Worm (Caenorhabditis elegans): ENCODE results near the gene F25B3.5.
A peak's percentile ranks its signal among the peaks of the same experiment; 100 is the strongest.

Gene F25B3.5

DNA sequence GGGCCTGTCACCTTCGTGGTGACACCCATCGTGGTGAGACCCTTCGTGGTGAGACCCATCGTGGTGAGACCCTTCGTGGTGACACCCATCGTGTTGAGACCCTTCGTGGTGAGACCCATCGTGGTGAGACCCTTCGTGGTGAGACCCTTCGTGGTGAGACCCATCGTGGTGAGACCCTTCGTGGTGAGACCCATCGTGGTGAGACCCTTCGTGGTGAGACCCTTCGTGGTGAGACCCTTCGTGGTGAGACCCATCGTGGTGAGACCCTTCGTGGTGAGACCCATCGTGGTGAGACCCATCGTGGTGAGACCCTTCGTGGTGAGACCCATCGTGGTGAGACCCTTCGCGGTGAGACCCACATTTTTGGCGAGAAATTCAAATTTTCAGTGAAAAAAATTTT is 31.8 kb upstream of the F25B3.5 start:
- TF ChIP-seq egrh-3 (GFP tag; IDR thresholded peaks at IDR 0.05) (peak; percentile 93), D2030.7 (GFP tag; IDR thresholded peaks at IDR 0.05) (peak; percentile 17; the same call in 1 of the 2 replicates), F33H1.4 (GFP tag; IDR thresholded peaks at IDR 0.05) (peak; percentile 51)

DNA sequence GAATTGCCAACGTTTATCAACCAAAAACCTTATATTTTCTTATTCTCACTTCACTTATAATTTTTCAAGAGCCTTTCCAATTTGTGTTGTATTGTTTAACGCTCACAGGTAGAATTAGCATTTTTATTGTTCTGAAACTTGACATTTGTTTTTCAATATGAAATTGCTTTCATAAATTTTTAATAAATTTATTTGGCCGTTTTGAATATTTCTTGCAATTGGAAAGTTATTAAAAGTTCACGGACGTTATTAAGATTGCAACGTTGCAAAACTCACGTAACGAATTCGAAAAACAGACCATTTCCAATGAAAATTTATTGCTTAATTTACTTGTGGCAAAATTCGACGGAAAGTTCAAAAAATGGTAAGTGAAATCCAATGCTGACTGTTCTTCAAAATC is 20.2 kb upstream of the F25B3.5 start, which contains the start of gene K09G1.2:
TSS of gene K09G1.2 (plus strand) at position 301 of the 400 bp plus-strand sequence.
- TF ChIP-seq hmg-20 (GFP tag; IDR thresholded peaks at IDR 0.05) (no peak), mxl-1 (tag; optimal IDR thresholded peaks at IDR 0.05) (no peak), lsl-1 (GFP tag; optimal IDR thresholded peaks at IDR 0.05) (no peak), ztf-6 (GFP tag; IDR thresholded peaks at IDR 0.05) (no peak), B0261.1 (tag; optimal IDR thresholded peaks at IDR 0.05) (no peak), hmg-1.2 (GFP tag; IDR thresholded peaks at IDR 0.05) (no peak), hlh-26 (GFP tag; conservative IDR thresholded peaks at IDR 0.05) (no peak), B0336.3 (GFP tag; IDR thresholded peaks at IDR 0.05) (no peak), nhr-120 (GFP tag; IDR thresholded peaks at IDR 0.05) (no peak), nfya-1 (tag; optimal IDR thresholded peaks at IDR 0.05; ENCODE audit: borderline replicate concordance, insufficient read depth) (no peak), ceh-58 (GFP tag; IDR thresholded peaks at IDR 0.05) (no peak)

DNA sequence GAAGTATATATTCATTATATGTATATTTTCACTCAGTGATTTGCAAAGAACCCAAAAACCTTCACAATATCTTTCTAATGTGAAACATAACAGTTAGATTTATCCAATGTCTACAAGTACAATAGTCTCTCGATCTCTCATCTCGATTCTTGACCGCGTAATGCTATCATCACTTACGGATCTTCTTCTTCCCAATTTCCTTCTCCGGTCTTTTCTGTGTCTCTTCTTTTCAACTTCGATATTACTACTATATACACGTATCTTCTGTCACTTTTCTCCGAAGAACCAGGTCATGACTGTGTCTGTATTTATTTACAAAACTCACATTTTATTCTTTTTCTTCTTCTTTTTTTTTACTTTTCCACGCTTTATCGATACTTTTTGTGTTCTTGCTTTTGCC is 18.5 kb upstream of the F25B3.5 start:
- TF ChIP-seq nfya-2 (GFP tag; IDR thresholded peaks at IDR 0.05) (no peak), atf-7 (tag; optimal IDR thresholded peaks at IDR 0.05) (no peak), B0261.1 (tag; optimal IDR thresholded peaks at IDR 0.05) (no peak), Y53F4B.3 (GFP tag; IDR thresholded peaks at IDR 0.05) (no peak), mes-4 (tag; optimal IDR thresholded peaks at IDR 0.05) (no peak), F33H1.4 (GFP tag; IDR thresholded peaks at IDR 0.05) (no peak)

DNA sequence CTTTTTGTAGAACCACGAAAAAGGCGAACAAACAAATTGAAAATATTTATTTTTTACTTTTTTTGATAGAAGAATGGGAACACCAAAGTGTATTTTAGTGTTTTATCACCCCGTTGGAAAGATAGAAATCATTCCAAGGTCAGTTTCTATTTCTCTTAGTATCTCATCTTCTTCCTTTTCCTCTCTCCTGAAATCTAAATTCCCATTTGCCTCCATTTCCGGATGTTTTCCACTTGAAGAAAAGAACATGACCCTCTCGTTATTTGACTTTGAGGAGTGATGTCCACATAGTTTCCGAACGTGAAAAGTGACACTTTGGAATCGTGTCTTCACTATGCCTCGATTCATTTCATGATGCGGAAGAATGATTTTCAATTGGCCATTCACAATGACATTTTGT is 17.5 kb upstream of the F25B3.5 start:
- no peak for TF ChIP-seq ZK185.1 (tag; optimal IDR thresholded peaks at IDR 0.05; ENCODE audit: poor library complexity, severe bottlenecking)
- no peak for TF ChIP-seq ekl-4 (GFP tag; IDR thresholded peaks at IDR 0.05)
- TF ChIP-seq lin-26 (GFP tag; IDR thresholded peaks at IDR 0.05) = no peak
- TF ChIP-seq lin-40 (tag; optimal IDR thresholded peaks at IDR 0.05) = no peak
- TF ChIP-seq hrde-1 (tag; optimal IDR thresholded peaks at IDR 0.05; ENCODE audit: borderline replicate concordance) = no peak
- TF ChIP-seq sptf-2 (GFP tag; optimal IDR thresholded peaks at IDR 0.05) = no peak
- no peak for TF ChIP-seq nhr-179 (tag; optimal IDR thresholded peaks at IDR 0.05)
- no peak for TF ChIP-seq K12H6.12 (tag; optimal IDR thresholded peaks at IDR 0.05)
- no peak for TF ChIP-seq lsl-1 (GFP tag; optimal IDR thresholded peaks at IDR 0.05)
- no peak for TF ChIP-seq aptf-3 (GFP tag; IDR thresholded peaks at IDR 0.05)
- no peak for TF ChIP-seq repo-1 (tag; optimal IDR thresholded peaks at IDR 0.05)
- TF ChIP-seq ztf-26 (tag; optimal IDR thresholded peaks at IDR 0.05) = no peak
- no peak for TF ChIP-seq B0019.2 (GFP tag; conservative IDR thresholded peaks at IDR 0.05)
- no peak for TF ChIP-seq madf-8 (GFP tag; conservative IDR thresholded peaks at IDR 0.05)
- TF ChIP-seq xnd-1 (tag; optimal IDR thresholded peaks at IDR 0.05) = no peak

DNA sequence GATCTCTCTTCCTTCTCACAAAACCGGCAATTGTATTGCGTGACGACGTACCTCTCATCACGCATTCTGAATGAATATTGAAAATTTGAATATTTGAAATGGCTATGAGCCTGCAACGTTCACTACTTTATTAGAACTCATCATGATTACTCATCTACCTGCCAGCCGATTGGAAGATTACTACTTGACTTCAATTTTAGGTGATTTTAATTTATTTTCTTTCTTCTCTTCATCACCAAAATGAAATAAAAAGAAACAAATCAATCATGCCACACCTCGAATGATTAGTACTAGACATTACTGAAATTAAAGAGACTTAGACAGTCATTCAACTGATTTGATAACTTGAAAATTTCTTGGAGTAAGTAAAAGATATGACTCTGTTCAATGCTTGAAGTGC is 14.2 kb upstream of the F25B3.5 start:
- no peak for TF ChIP-seq attf-5 (GFP tag; optimal IDR thresholded peaks at IDR 0.05)
- TF ChIP-seq fkh-3 (tag; optimal IDR thresholded peaks at IDR 0.05) = no peak
- TF ChIP-seq ztf-25 (GFP tag; IDR thresholded peaks at IDR 0.05) = no peak
- no peak for TF ChIP-seq bed-2 (GFP tag; IDR thresholded peaks at IDR 0.05)
- TF ChIP-seq xnd-1 (tag; optimal IDR thresholded peaks at IDR 0.05) = no peak
- TF ChIP-seq ceh-40 (GFP tag; IDR thresholded peaks at IDR 0.05) = no peak
- TF ChIP-seq nhr-27 (tag; optimal IDR thresholded peaks at IDR 0.05) = no peak
- TF ChIP-seq ztf-26 (tag; optimal IDR thresholded peaks at IDR 0.05) = no peak
- no peak for TF ChIP-seq ekl-4 (GFP tag; IDR thresholded peaks at IDR 0.05)
- TF ChIP-seq Y56A3A.18 (GFP tag; IDR thresholded peaks at IDR 0.05) = no peak
- TF ChIP-seq ZK185.1 (tag; optimal IDR thresholded peaks at IDR 0.05; ENCODE audit: poor library complexity, severe bottlenecking) = no peak
- no peak for TF ChIP-seq hmg-1.2 (GFP tag; IDR thresholded peaks at IDR 0.05)
- TF ChIP-seq ceh-58 (GFP tag; IDR thresholded peaks at IDR 0.05) = no peak
- TF ChIP-seq ceh-79 (tag; optimal IDR thresholded peaks at IDR 0.05) = no peak
- TF ChIP-seq nfya-2 (GFP tag; IDR thresholded peaks at IDR 0.05) = no peak
- no peak for TF ChIP-seq Y67H2A.10 (GFP tag; conservative IDR thresholded peaks at IDR 0.05)
- TF ChIP-seq snpc-3.4 (tag; optimal IDR thresholded peaks at IDR 0.05) = no peak
- TF ChIP-seq lin-54 (GFP tag; optimal IDR thresholded peaks at IDR 0.05) = no peak
